Worm (Caenorhabditis elegans): ENCODE measurements around the gene K08D12.3.

DNA sequence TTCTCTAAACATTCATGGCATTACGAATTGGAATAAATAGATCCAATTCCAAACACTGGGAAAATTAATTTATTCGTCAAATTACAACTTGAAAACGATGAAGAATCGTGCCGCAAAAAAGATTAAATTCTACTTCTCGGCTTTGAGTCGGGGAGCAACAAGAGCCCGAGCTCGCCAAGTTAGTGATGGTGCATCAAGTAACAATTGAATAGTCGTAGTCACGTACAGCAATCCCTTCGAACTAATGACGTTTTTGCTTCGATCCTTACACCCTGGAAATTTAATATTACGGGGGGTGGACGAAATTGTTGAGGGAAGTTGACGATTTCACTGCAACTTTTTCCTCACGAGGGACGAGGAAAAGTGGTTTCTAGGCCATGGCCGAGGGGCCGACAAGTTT lies 18.4 kb upstream of the K08D12.3 start:
- no peak for TF ChIP-seq ZK546.5 (tag; optimal IDR thresholded peaks at IDR 0.05)
- no peak for TF ChIP-seq unc-62 (GFP tag; optimal IDR thresholded peaks at IDR 0.05)
- TF ChIP-seq zag-1 (tag; optimal IDR thresholded peaks at IDR 0.05) = no peak
- TF ChIP-seq nhr-12 (tag; optimal IDR thresholded peaks at IDR 0.05) = no peak
- TF ChIP-seq mdl-1 (tag; optimal IDR thresholded peaks at IDR 0.05) = no peak
- no peak for TF ChIP-seq nhr-237 (tag; optimal IDR thresholded peaks at IDR 0.05)
- no peak for TF ChIP-seq peb-1 (tag; optimal IDR thresholded peaks at IDR 0.05)
- TF ChIP-seq fos-1 (tag; optimal IDR thresholded peaks at IDR 0.05) = no peak
- no peak for TF ChIP-seq nhr-21 (tag; optimal IDR thresholded peaks at IDR 0.05)

Measured in whole organism, L2 larva.